Fruit fly (Drosophila melanogaster) S2 (cell line): ENCODE measurements around the gene aos.

ENCODE experiments used
- CG8478 ChIP-seq: fragments of >200 bp; optimal IDR thresholded peaks from 2 replicates; lab custom pipeline; 2018
- CTCF ChIP-seq, 2 experiments: fragments of >200 bp; optimal IDR thresholded peaks; 2 replicates each; lab custom pipeline; 2018

dm6 chr3L:16489822-16490582 lies 6.6 kb upstream of the aos start:
- TF ChIP-seq CTCF (optimal IDR thresholded peaks at IDR 0.05; lab: Kevin White, UChicago) (no peak), CG8478 (lab: Kevin White, UChicago) (no peak)
